Worm (Caenorhabditis elegans) whole organism, late embryonic: ENCODE results near the gene oac-12.

Source experiments
- C08G9.2 ChIP-seq: sonication (generic microtip); optimal IDR thresholded peaks from 2 replicates; lab custom pipeline; 2016; ENCODE audit warnings: mild to moderate bottlenecking, missing genetic modification characterization, moderate library complexity, missing compliant biosample characterization
- ama-1 ChIP-seq: fragments of 150-350 bp; optimal IDR thresholded peaks from 2 replicates; lab custom pipeline; 2014
- ceh-9 ChIP-seq: sonication (generic microtip); optimal IDR thresholded peaks from 2 replicates; lab custom pipeline; 2016; ENCODE audit warnings: mild to moderate bottlenecking, missing genetic modification characterization, inconsistent platforms, missing compliant biosample characterization
- che-1 ChIP-seq: sonication (generic microtip); optimal IDR thresholded peaks from 2 replicates; lab custom pipeline; 2016; ENCODE audit warnings: mild to moderate bottlenecking, missing genetic modification characterization, missing compliant biosample characterization
- elt-4 ChIP-seq: sonication (generic microtip); optimal IDR thresholded peaks from 2 replicates; lab custom pipeline; 2016; ENCODE audit warnings: missing genetic modification characterization, missing compliant biosample characterization
- ets-4 ChIP-seq: sonication (generic microtip); optimal IDR thresholded peaks from 2 replicates; lab custom pipeline; 2016; ENCODE audit warnings: missing genetic modification characterization, missing compliant biosample characterization
- lin-11 ChIP-seq: fragments of 200-800 bp; sonication (Bioruptor generic); optimal IDR thresholded peaks from 2 replicates; lab custom pipeline; 2018; ENCODE audit warnings: mild to moderate bottlenecking, missing genetic modification characterization, missing compliant biosample characterization
- madf-2 ChIP-seq: sonication (generic microtip); optimal IDR thresholded peaks from 2 replicates; lab custom pipeline; 2017; ENCODE audit warnings: missing genetic modification characterization, missing compliant biosample characterization
- nfya-1 ChIP-seq: sonication (generic microtip); optimal IDR thresholded peaks from 2 replicates; lab custom pipeline; 2017; ENCODE audit warnings: missing genetic modification characterization, mild to moderate bottlenecking, missing compliant biosample characterization, antibody characterized with exemption, moderate library complexity
- pax-1 ChIP-seq: fragments of 150-350 bp; optimal IDR thresholded peaks from 2 replicates; lab custom pipeline; 2014; ENCODE audit warnings: missing biosample characterization, missing genetic modification characterization
- pha-4 ChIP-seq: fragments of 150-350 bp; optimal IDR thresholded peaks from 2 replicates; lab custom pipeline; 2018; ENCODE audit warnings: missing biosample characterization, missing genetic modification reagents, missing genetic modification characterization
- pqm-1 ChIP-seq: sonication (generic microtip); optimal IDR thresholded peaks from 2 replicates; lab custom pipeline; 2016; ENCODE audit warnings: missing genetic modification characterization, missing compliant biosample characterization
- pros-1 ChIP-seq: fragments of 150-350 bp; optimal IDR thresholded peaks from 2 replicates; lab custom pipeline; 2014; ENCODE audit warnings: missing biosample characterization, missing genetic modification reagents, missing genetic modification characterization
- tbx-2 ChIP-seq: sonication (generic microtip); optimal IDR thresholded peaks from 2 replicates; lab custom pipeline; 2016; ENCODE audit warnings: missing genetic modification characterization, missing compliant biosample characterization

DNA sequence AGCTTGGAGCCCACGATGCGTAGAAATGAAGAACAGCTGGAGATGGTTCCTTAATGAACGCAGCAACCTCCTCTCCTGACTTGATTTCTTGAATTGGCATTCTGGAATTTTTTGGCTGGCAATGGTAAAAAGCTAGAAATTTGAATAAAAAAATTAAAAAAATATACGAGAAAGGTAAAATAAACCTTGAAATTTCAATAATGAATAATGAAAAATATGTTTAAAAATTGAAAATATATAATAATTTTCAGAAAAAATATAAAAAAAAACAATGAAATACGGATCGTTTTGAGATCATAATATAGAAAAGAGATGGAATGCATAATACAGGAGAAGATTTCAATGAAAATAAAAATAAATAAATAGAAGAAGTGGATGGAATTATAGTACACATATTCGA, 8.9 kb upstream of the oac-12 start, which contains the start of gene glrx-3:
- TF ChIP-seq lin-11 (tag; lab: Kevin White, UChicago) (no peak), tbx-2 (no peak), pha-4 (tag; lab: Kevin White, UChicago) (no peak), pros-1 (tag; lab: Kevin White, UChicago) (no peak), C08G9.2 (tag; lab: Kevin White, UChicago) (no peak), ceh-9 (no peak), nfya-1 (no peak), che-1 (tag; lab: Kevin White, UChicago) (no peak), pqm-1 (tag; lab: Kevin White, UChicago) (no peak), madf-2 (tag; lab: Kevin White, UChicago) (no peak), elt-4 (tag; lab: Kevin White, UChicago) (no peak), ets-4 (no peak), ama-1 (lab: Kevin White, UChicago) (no peak), pax-1 (tag; lab: Kevin White, UChicago) (no peak)
